Fruit fly (Drosophila melanogaster) whole organism, embryonic: ENCODE data around the gene CG14154.

Experiments
- CG11504 ChIP-seq: fragments of 200-800 bp; sonication (Bioruptor generic); optimal IDR thresholded peaks from 3 replicates; lab custom pipeline; 2019; ENCODE audit warnings: missing biosample characterization, mild to moderate bottlenecking, missing genetic modification characterization, moderate library complexity
- CG18011 ChIP-seq: fragments of 200-800 bp; sonication (Bioruptor generic); optimal IDR thresholded peaks from 2 replicates; lab custom pipeline; 2017; ENCODE audit warnings: missing biosample characterization, missing genetic modification characterization, mild to moderate bottlenecking, moderate library complexity, missing genotype

DNA sequence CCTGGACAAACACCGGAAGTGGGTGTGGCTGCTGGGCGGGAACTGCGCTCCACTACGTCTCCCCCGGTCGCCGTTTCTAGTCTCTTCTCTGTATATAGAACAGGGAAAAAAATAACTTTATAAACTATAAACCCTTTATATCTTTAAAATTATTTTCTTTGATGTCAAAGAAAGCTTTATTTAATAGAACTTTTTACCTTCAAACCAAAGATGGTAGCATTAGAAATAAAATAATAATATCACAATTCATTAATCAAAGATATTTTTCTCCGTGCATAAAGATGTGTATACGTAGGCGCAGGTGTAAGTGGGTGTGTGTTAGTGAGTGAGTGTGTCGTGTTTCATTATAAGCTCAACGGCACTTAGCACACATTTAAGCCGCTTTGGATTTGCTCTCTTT is 42.2 kb upstream of the CG14154 start:
- no peak for TF ChIP-seq CG18011 (GFP tag; lab: Kevin White, UChicago)
- TF ChIP-seq CG11504 (tag; lab: Kevin White, UChicago), result peak; percentile 27
